Worm (Caenorhabditis elegans) whole organism, L4/young adult: ENCODE results near the gene lbp-8.

ENCODE experiments used
- W03F9.2 ChIP-seq: fragments of 150-350 bp; optimal IDR thresholded peaks from 2 replicates; lab custom pipeline; 2014; ENCODE audit warnings: missing biosample characterization, missing genetic modification characterization
- dao-5 ChIP-seq: sonication (generic microtip); optimal IDR thresholded peaks from 2 replicates; lab custom pipeline; 2016; ENCODE audit warnings: missing genotype, missing genetic modification characterization, moderate library complexity, missing compliant biosample characterization
- him-1 ChIP-seq: sonication (generic microtip); optimal IDR thresholded peaks from 2 replicates; lab custom pipeline; 2016; ENCODE audit warnings: missing genotype, missing genetic modification reagents, missing genetic modification characterization, missing compliant biosample characterization

ce11 chrV:13899213-13899612 lies 8.6 kb downstream of the lbp-8 start, which contains the start of gene oac-3:
- TF ChIP-seq him-1 (tag; lab: Kevin White, UChicago) (no peak), dao-5 (no peak), W03F9.2 (tag; lab: Kevin White, UChicago) (no peak)
